Worm (Caenorhabditis elegans): ENCODE data around the gene T24H10.5.

T24H10.5 gene

ce11 chrII:9135878-9136277, 35.0 kb downstream of the T24H10.5 start, which contains the start of gene nlp-78:
Gene nlp-78 (plus strand): TSS chrII:9136178.
- TF ChIP-seq zip-4 (GFP tag; optimal IDR thresholded peaks at IDR 0.05) (no peak), sox-4 (tag; optimal IDR thresholded peaks at IDR 0.05) (no peak), F16B12.6 (tag; optimal IDR thresholded peaks at IDR 0.05) (no peak), snpc-4 (tag; optimal IDR thresholded peaks at IDR 0.05) (no peak), aha-1 (tag; optimal IDR thresholded peaks at IDR 0.05) (no peak), ets-5 (GFP tag; IDR thresholded peaks at IDR 0.05) (no peak), egl-27 (tag; optimal IDR thresholded peaks at IDR 0.05) (no peak), efl-1 (optimal IDR thresholded peaks at IDR 0.05) (no peak), efl-1 (GFP tag; optimal IDR thresholded peaks at IDR 0.05 in 1 of 2) (no peak), hpl-2 (GFP tag; optimal IDR thresholded peaks at IDR 0.05) (no peak), Y116A8C.19 (tag; optimal IDR thresholded peaks at IDR 0.05; ENCODE audit: borderline replicate concordance) (no peak), C16A3.4 (tag; optimal IDR thresholded peaks at IDR 0.05) (no peak), ces-1 (GFP tag; optimal IDR thresholded peaks at IDR 0.05) (no peak), pax-3 (tag; optimal IDR thresholded peaks at IDR 0.05) (no peak), nhr-85 (tag) (no peak), unc-62 (GFP tag; optimal IDR thresholded peaks at IDR 0.05) (no peak), lin-39 (tag; optimal IDR thresholded peaks at IDR 0.05) (no peak), mep-1 (tag; optimal IDR thresholded peaks at IDR 0.05) (no peak), mab-9 (GFP tag; IDR thresholded peaks at IDR 0.05) (no peak)

ce11 chrII:9137803-9138202, 36.9 kb downstream of the T24H10.5 start, which contains the start of gene C16D2.3:
Gene C16D2.3 (plus strand): TSS chrII:9138103.
- TF ChIP-seq nhr-85 (tag) (no peak), hlh-17 (GFP tag; optimal IDR thresholded peaks at IDR 0.05; ENCODE audit: borderline replicate concordance) (no peak), aly-2 (tag; optimal IDR thresholded peaks at IDR 0.05) (no peak), nhr-84 (tag; optimal IDR thresholded peaks at IDR 0.05) (no peak), fos-1 (tag; optimal IDR thresholded peaks at IDR 0.05) (no peak), fkh-10 (GFP tag; optimal IDR thresholded peaks at IDR 0.05) (no peak), ama-1 (optimal IDR thresholded peaks at IDR 0.05) (no peak), nhr-11 (tag; optimal IDR thresholded peaks at IDR 0.05) (no peak), hpl-2 (GFP tag; optimal IDR thresholded peaks at IDR 0.05) (no peak), efl-3 (GFP tag; optimal IDR thresholded peaks at IDR 0.05) (no peak), xbp-1 (tag; optimal IDR thresholded peaks at IDR 0.05) (no peak)

ce11 chrII:9139172-9139700, 38.3 kb downstream of the T24H10.5 start, which contains the start of gene Y9C2UA.1:
Gene Y9C2UA.1 (plus strand): TSS chrII:9139650.
- TF ChIP-seq nhr-84 (tag; optimal IDR thresholded peaks at IDR 0.05), result no peak
- TF ChIP-seq hlh-4 (tag; optimal IDR thresholded peaks at IDR 0.05), result peak; percentile 90
- no peak for TF ChIP-seq unc-62 (GFP tag; optimal IDR thresholded peaks at IDR 0.05)
- TF ChIP-seq ceh-8 (GFP tag; optimal IDR thresholded peaks at IDR 0.05), result no peak
- TF ChIP-seq nhr-47 (tag; optimal IDR thresholded peaks at IDR 0.05), result peak; percentile 21
- peak; percentile 29 for TF ChIP-seq fkh-8 (tag; optimal IDR thresholded peaks at IDR 0.05)
- TF ChIP-seq Y116A8C.19 (tag; optimal IDR thresholded peaks at IDR 0.05; ENCODE audit: borderline replicate concordance), result no peak
- no peak for TF ChIP-seq jun-1 (tag; optimal IDR thresholded peaks at IDR 0.05)
- TF ChIP-seq elt-3 (tag; optimal IDR thresholded peaks at IDR 0.05), result no peak
- no peak for TF ChIP-seq mab-9 (GFP tag; IDR thresholded peaks at IDR 0.05)

ce11 chrII:9141110-9141509, 40.2 kb downstream of the T24H10.5 start:
- no peak for TF ChIP-seq unc-130 (tag; optimal IDR thresholded peaks at IDR 0.05)
- TF ChIP-seq fkh-8 (tag; optimal IDR thresholded peaks at IDR 0.05), result peak; percentile 57

- TF ChIP-seq efl-1 (optimal IDR thresholded peaks at IDR 0.05) (no peak), efl-1 (GFP tag; optimal IDR thresholded peaks at IDR 0.05 in 1 of 2) (peak in 1 of 2 experiments; percentile 15), unc-62 (GFP tag; optimal IDR thresholded peaks at IDR 0.05) (no peak), fkh-10 (GFP tag; optimal IDR thresholded peaks at IDR 0.05) (no peak), pax-3 (tag; optimal IDR thresholded peaks at IDR 0.05) (no peak), unc-86 (tag; optimal IDR thresholded peaks at IDR 0.05) (no peak), elt-2 (tag; optimal IDR thresholded peaks at IDR 0.05) (no peak), nhr-12 (tag; optimal IDR thresholded peaks at IDR 0.05) (no peak)
Measured at ce11 chrII:9143795-9144194, 42.9 kb downstream of the T24H10.5 start.

Measured in whole organism, L1 larva.